Worm (Caenorhabditis elegans): ENCODE measurements around the gene C24F3.2.

Gene C24F3.2

DNA sequence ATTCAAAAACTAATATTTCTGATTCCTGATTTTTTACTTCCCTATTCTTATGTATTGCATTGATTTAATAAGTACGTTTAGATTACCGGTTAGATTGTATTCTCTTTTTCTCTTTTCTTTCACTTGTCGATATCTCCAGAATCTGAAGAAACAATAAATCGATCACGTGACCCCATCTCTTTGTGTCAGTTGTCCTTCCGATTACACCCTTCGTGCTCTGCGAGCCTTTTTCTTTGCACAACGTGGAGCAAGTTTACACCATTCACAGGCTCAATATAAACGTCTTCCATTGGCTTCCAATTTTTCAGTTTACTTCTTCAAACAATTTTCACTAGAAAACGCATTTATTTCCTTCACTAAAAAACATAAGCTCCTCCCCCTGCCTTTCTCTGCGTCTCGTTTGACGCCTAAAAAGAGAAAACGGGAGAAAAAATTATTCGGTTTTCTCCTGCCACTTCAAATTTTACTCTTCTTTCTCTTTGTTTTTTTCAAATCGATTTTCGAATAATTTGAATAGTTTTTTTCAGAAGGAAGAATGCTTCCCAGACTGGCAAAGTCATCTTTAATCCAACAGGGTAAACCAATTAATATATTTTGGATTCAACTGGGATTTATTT, 42.1 kb upstream of the C24F3.2 start, which contains the start of gene gta-1 (continued):
- TF ChIP-seq mep-1 (tag; optimal IDR thresholded peaks at IDR 0.05) (peak; percentile 11), egl-13 (tag; optimal IDR thresholded peaks at IDR 0.05) (no peak), unc-30 (tag; optimal IDR thresholded peaks at IDR 0.05) (no peak), elt-3 (tag; optimal IDR thresholded peaks at IDR 0.05) (no peak), dsc-1 (tag; optimal IDR thresholded peaks at IDR 0.05) (peak; percentile 49), nhr-90 (tag; optimal IDR thresholded peaks at IDR 0.05; ENCODE audit: poor library complexity) (no peak)

DNA sequence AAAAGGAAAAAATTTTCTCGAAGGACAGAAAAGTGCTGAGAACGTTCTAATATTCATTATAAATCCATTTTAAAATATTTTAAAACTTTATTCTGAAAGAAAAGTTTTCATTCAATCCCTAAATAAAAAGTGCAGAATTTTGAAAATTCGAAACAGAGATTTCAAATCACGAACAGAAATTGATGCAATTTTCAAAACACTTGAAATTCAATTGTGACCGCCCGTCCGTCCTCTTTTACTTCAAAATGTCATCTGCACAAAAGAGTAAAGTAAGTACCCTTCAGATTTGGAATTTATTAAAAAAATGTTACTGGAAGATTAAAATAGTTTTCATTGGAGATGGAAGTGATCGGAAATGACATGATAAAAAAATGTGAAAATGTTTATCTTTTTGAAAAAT, 33.8 kb upstream of the C24F3.2 start:
- TF ChIP-seq ztf-4 (tag; optimal IDR thresholded peaks at IDR 0.05): no peak
- TF ChIP-seq fkh-10 (GFP tag; optimal IDR thresholded peaks at IDR 0.05): peak; percentile 63

DNA sequence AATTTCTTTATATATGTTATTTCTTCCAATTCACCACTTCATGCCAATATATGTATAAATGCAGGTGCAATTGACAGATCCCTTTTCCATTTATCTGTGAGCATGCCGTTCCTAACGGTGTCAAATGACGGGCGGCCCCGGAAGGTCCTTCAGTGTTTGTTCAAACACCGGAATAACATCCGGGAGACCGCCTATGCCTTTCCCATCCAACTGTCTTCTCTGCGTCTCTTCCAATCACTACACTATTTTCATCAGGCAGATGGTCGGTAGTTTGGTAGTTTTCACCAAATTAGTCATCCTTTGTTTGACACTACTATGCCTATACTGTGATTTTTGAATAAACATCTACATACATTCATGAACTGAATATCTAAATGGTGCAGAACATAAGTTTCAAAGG, 31.8 kb upstream of the C24F3.2 start:
- TF ChIP-seq efl-1 (optimal IDR thresholded peaks at IDR 0.05): no peak
- TF ChIP-seq efl-1 (GFP tag; optimal IDR thresholded peaks at IDR 0.05 in 1 of 2): peak in 1 of 2 experiments; percentile 69
- TF ChIP-seq snpc-4 (tag; optimal IDR thresholded peaks at IDR 0.05): no peak
- TF ChIP-seq ceh-88 (GFP tag; IDR thresholded peaks at IDR 0.05): no peak

DNA sequence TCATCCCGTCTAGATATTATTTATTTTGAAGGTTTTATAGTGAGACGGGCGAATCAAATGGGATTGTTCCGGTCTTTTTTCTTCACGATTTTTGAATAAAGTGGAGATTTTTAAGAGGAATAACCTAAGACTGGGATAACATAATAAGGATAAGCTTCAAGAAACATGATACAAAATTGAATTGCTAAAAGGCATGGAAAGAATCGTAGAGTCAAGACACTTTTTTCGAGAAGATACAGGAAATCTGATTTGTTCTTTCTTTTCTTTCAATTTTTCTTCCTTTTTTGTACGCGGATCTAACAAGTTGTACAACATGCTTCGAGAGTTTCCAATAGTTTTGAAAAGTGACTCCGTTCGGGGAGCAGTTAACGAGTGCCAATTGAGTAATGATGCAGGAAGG, 30.8 kb upstream of the C24F3.2 start:
- no peak for TF ChIP-seq pqm-1 (tag; optimal IDR thresholded peaks at IDR 0.05)
- peak; percentile 79 for TF ChIP-seq fkh-10 (GFP tag; optimal IDR thresholded peaks at IDR 0.05)
- TF ChIP-seq lin-14 (GFP tag; optimal IDR thresholded peaks at IDR 0.05): peak; percentile 20

DNA sequence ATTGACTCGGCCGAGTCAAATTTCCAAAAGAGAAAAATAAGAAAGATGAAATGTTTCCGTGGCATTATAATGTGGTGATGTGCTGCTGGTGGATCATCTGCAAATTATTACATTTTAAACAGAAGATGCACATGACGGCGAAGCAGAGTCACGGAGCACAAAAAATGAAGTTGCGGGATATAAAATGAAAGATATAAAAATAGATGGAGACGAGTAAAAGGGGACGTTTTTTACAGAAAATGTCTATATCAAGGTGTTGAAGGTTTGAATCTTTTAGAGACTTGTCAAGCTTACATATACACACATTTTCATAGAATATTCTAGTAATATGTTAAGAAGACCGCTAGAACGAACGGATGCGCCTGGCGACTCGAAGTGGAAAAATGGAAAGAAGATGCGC, 28.0 kb upstream of the C24F3.2 start, which contains the start of gene ptrg-1:
Gene ptrg-1, minus strand, starts transcription at position 101 of the 400 bp plus-strand sequence.
- TF ChIP-seq C04F5.9 (tag; optimal IDR thresholded peaks at IDR 0.05) (no peak), nhr-71 (tag; optimal IDR thresholded peaks at IDR 0.05) (no peak), nhr-77 (tag; optimal IDR thresholded peaks at IDR 0.05) (no peak), lin-35 (GFP tag; optimal IDR thresholded peaks at IDR 0.05) (no peak), hlh-4 (tag; optimal IDR thresholded peaks at IDR 0.05) (no peak), isw-1 (GFP tag; IDR thresholded peaks at IDR 0.05) (no peak), ceh-90 (tag; optimal IDR thresholded peaks at IDR 0.05) (no peak), hlh-17 (GFP tag; optimal IDR thresholded peaks at IDR 0.05; ENCODE audit: borderline replicate concordance) (no peak), nhr-90 (tag; optimal IDR thresholded peaks at IDR 0.05; ENCODE audit: poor library complexity) (no peak), tbx-2 (tag; optimal IDR thresholded peaks at IDR 0.05) (no peak), mab-9 (GFP tag; IDR thresholded peaks at IDR 0.05) (no peak)

DNA sequence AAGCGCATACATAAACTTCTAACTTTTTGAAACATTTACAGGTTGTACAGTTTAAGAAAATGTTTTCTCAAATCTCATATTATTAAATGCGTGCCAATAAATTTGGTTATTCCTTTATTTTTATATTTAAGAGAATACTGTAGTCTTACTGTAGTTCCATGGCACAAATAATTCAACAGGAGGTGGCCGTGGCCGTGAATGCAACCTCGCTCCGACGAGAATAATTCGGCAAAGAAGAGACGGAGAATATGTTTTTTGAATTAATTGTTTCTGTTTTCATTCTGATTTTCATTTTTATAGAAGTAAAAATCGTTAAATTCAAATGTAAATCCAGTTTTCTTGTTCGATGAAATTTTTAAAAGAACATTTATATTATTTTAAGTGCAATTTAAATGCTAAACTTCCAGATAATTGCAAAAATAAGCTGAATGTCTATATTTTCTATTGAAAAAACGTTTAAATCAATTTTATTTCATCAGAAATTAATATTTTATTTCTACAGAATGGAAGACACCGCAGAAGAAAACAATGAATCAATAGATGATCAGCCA, 24.9 kb upstream of the C24F3.2 start, which contains the start of gene gon-4:
Gene gon-4, plus strand, starts transcription at position 501 of the 551 bp plus-strand sequence.
- peak in 2 of 3 experiments; percentile 37 to 65 for TF ChIP-seq dpl-1 (GFP tag; optimal IDR thresholded peaks at IDR 0.05)
- no peak for TF ChIP-seq snpc-4 (tag; optimal IDR thresholded peaks at IDR 0.05)
- no peak for TF ChIP-seq irx-1 (tag; optimal IDR thresholded peaks at IDR 0.05)
- peak in 1 of 2 experiments; percentile 6 for TF ChIP-seq lin-35 (GFP tag; optimal IDR thresholded peaks at IDR 0.05)
- TF ChIP-seq skn-1 (tag; optimal IDR thresholded peaks at IDR 0.05): no peak
- peak; percentile 9 for TF ChIP-seq C16A3.4 (tag; optimal IDR thresholded peaks at IDR 0.05)
- TF ChIP-seq lin-15B (tag; optimal IDR thresholded peaks at IDR 0.05): peak; percentile 29
- TF ChIP-seq nhr-84 (tag; optimal IDR thresholded peaks at IDR 0.05): no peak
- TF ChIP-seq pag-3 (tag; optimal IDR thresholded peaks at IDR 0.05; ENCODE audit: borderline replicate concordance, insufficient read depth): no peak
- TF ChIP-seq mep-1 (tag; optimal IDR thresholded peaks at IDR 0.05): peak; percentile 30
- no peak for TF ChIP-seq pqm-1 (tag; optimal IDR thresholded peaks at IDR 0.05)
- TF ChIP-seq rnt-1 (tag; optimal IDR thresholded peaks at IDR 0.05): peak; percentile 6
- TF ChIP-seq efl-1 (optimal IDR thresholded peaks at IDR 0.05): peak; percentile 29 to 40
- peak; percentile 57 to 91 for TF ChIP-seq efl-1 (GFP tag; optimal IDR thresholded peaks at IDR 0.05 in 1 of 2)

Measured in whole organism, L1 larva.